Worm (Caenorhabditis elegans): ENCODE results near the gene K07F5.17.

DNA sequence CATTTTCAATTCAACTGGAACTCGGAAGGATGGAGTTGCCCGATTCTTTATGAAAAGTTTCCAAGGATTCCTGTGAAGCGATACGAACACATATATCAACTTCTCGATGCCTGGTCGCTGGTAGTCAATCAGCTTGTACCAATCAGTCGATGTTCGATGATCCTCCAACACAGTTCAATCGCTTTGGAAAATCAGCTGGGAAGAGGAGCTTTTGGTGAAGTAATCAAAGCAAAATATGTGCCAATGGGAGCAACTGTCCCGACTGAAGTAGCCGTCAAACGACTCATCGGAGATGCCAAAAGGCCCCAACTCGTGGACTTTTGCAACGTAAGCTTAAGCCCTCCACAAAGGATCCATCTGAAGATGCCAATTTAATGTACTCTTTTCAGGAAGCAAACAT, 8.8 kb upstream of the K07F5.17 start:
- TF ChIP-seq hlh-4 (tag; optimal IDR thresholded peaks at IDR 0.05) (no peak), fos-1 (tag; optimal IDR thresholded peaks at IDR 0.05) (no peak), lin-13 (GFP tag; optimal IDR thresholded peaks at IDR 0.05) (no peak), pag-3 (tag; optimal IDR thresholded peaks at IDR 0.05; ENCODE audit: borderline replicate concordance, insufficient read depth) (no peak), nhr-77 (tag; optimal IDR thresholded peaks at IDR 0.05) (no peak)
